Worm (Caenorhabditis elegans): Measurements from ENCODE around the gene Y41C4A.9.

Gene Y41C4A.9

ce11 chrIII:11742191-11742590 lies 23.7 kb upstream of the Y41C4A.9 start:
- TF ChIP-seq nhr-12 (tag; optimal IDR thresholded peaks at IDR 0.05) (no peak), lin-14 (GFP tag; optimal IDR thresholded peaks at IDR 0.05) (peak; percentile 38), blmp-1 (tag; optimal IDR thresholded peaks at IDR 0.05) (peak; percentile 89), nhr-85 (tag) (peak; percentile 54), snpc-4 (tag; optimal IDR thresholded peaks at IDR 0.05) (no peak)

- no peak for TF ChIP-seq skn-1 (tag; optimal IDR thresholded peaks at IDR 0.05)
- TF ChIP-seq blmp-1 (tag; optimal IDR thresholded peaks at IDR 0.05), result peak; percentile 13
- no peak for TF ChIP-seq mep-1 (tag; optimal IDR thresholded peaks at IDR 0.05)
- TF ChIP-seq irx-1 (tag; optimal IDR thresholded peaks at IDR 0.05), result no peak
- no peak for TF ChIP-seq ceh-82 (tag; optimal IDR thresholded peaks at IDR 0.05)
- peak; percentile 4 for TF ChIP-seq xbp-1 (tag; optimal IDR thresholded peaks at IDR 0.05)
- no peak for TF ChIP-seq hlh-4 (tag; optimal IDR thresholded peaks at IDR 0.05)
- TF ChIP-seq swsn-7 (tag; optimal IDR thresholded peaks at IDR 0.05), result no peak
- TF ChIP-seq snpc-4 (tag; optimal IDR thresholded peaks at IDR 0.05), result no peak
- TF ChIP-seq ets-5 (GFP tag; IDR thresholded peaks at IDR 0.05), result no peak
- TF ChIP-seq lsy-2 (tag; optimal IDR thresholded peaks at IDR 0.05), result no peak
- peak; percentile 43 for TF ChIP-seq lin-14 (GFP tag; optimal IDR thresholded peaks at IDR 0.05)
- no peak for TF ChIP-seq C34B4.2 (tag; optimal IDR thresholded peaks at IDR 0.05)
- no peak for TF ChIP-seq nhr-28 (tag; optimal IDR thresholded peaks at IDR 0.05)
These were observed 22.4 kb upstream of the Y41C4A.9 start for ce11 chrIII:11740868-11741267.

- peak in 2 of 6 experiments; percentile 6 to 65 for TF ChIP-seq elt-3 (tag; optimal IDR thresholded peaks at IDR 0.05)
- no peak for TF ChIP-seq tlp-1 (tag; optimal IDR thresholded peaks at IDR 0.05)
- no peak for TF ChIP-seq nhr-28 (tag; optimal IDR thresholded peaks at IDR 0.05)
- no peak for TF ChIP-seq sptf-1 (tag; optimal IDR thresholded peaks at IDR 0.05)
- TF ChIP-seq lin-39 (tag; optimal IDR thresholded peaks at IDR 0.05), result no peak
- TF ChIP-seq nhr-12 (tag; optimal IDR thresholded peaks at IDR 0.05), result no peak
- no peak for TF ChIP-seq ceh-8 (GFP tag; optimal IDR thresholded peaks at IDR 0.05)
- TF ChIP-seq ets-5 (GFP tag; IDR thresholded peaks at IDR 0.05), result no peak
- TF ChIP-seq nhr-90 (tag; optimal IDR thresholded peaks at IDR 0.05; ENCODE audit: poor library complexity), result peak; percentile 8
- TF ChIP-seq efl-3 (GFP tag; optimal IDR thresholded peaks at IDR 0.05), result no peak
- peak; percentile 29 to 44 (median 29) for TF ChIP-seq dpl-1 (GFP tag; optimal IDR thresholded peaks at IDR 0.05)
- no peak for TF ChIP-seq xbp-1 (tag; optimal IDR thresholded peaks at IDR 0.05)
- TF ChIP-seq lir-3 (tag; optimal IDR thresholded peaks at IDR 0.05; ENCODE audit: poor library complexity), result no peak
- no peak for TF ChIP-seq zip-4 (GFP tag; optimal IDR thresholded peaks at IDR 0.05)
- no peak for TF ChIP-seq C04F5.9 (tag; optimal IDR thresholded peaks at IDR 0.05)
- no peak for TF ChIP-seq lin-13 (GFP tag; optimal IDR thresholded peaks at IDR 0.05)
- no peak for TF ChIP-seq pqm-1 (tag; optimal IDR thresholded peaks at IDR 0.05)
- TF ChIP-seq skn-1 (tag; optimal IDR thresholded peaks at IDR 0.05), result peak; percentile 14
- no peak for TF ChIP-seq nhr-84 (tag; optimal IDR thresholded peaks at IDR 0.05)
- TF ChIP-seq unc-130 (tag; optimal IDR thresholded peaks at IDR 0.05), result peak; percentile 25
- peak; percentile 27 to 29 for TF ChIP-seq lin-35 (GFP tag; optimal IDR thresholded peaks at IDR 0.05)
- TF ChIP-seq ztf-4 (tag; optimal IDR thresholded peaks at IDR 0.05), result no peak
- no peak for TF ChIP-seq ceh-63 (GFP tag; optimal IDR thresholded peaks at IDR 0.05)
- TF ChIP-seq blmp-1 (tag; optimal IDR thresholded peaks at IDR 0.05), result peak; percentile 84
- no peak for TF ChIP-seq nhr-76 (tag; optimal IDR thresholded peaks at IDR 0.05)
- no peak for TF ChIP-seq hlh-4 (tag; optimal IDR thresholded peaks at IDR 0.05)
- TF ChIP-seq rnt-1 (tag; optimal IDR thresholded peaks at IDR 0.05), result peak; percentile 76
- TF ChIP-seq mdl-1 (tag; optimal IDR thresholded peaks at IDR 0.05), result peak in 1 of 2 experiments; percentile 11
- TF ChIP-seq lin-14 (GFP tag; optimal IDR thresholded peaks at IDR 0.05), result peak; percentile 87
- no peak for TF ChIP-seq fkh-10 (GFP tag; optimal IDR thresholded peaks at IDR 0.05)
- TF ChIP-seq fos-1 (tag; optimal IDR thresholded peaks at IDR 0.05), result no peak
- TF ChIP-seq pax-3 (tag; optimal IDR thresholded peaks at IDR 0.05), result no peak
- TF ChIP-seq F16B12.6 (tag; optimal IDR thresholded peaks at IDR 0.05), result no peak
- TF ChIP-seq efl-1 (optimal IDR thresholded peaks at IDR 0.05), result peak; percentile 43 to 48
- peak; percentile 31 to 33 for TF ChIP-seq efl-1 (GFP tag; optimal IDR thresholded peaks at IDR 0.05 in 1 of 2)
- peak; percentile 57 for TF ChIP-seq nhr-20 (tag; optimal IDR thresholded peaks at IDR 0.05)
- TF ChIP-seq isw-1 (GFP tag; IDR thresholded peaks at IDR 0.05), result peak; percentile 20; the same call in 1 of the 2 replicates
- no peak for TF ChIP-seq nhr-237 (tag; optimal IDR thresholded peaks at IDR 0.05)
- TF ChIP-seq nhr-47 (tag; optimal IDR thresholded peaks at IDR 0.05), result peak; percentile 38
- no peak for TF ChIP-seq fkh-8 (tag; optimal IDR thresholded peaks at IDR 0.05)
- peak; percentile 85 for TF ChIP-seq nhr-85 (tag)
- peak; percentile 50 for TF ChIP-seq tbx-2 (tag; optimal IDR thresholded peaks at IDR 0.05)
These were observed 20.0 kb upstream of the Y41C4A.9 start for ce11 chrIII:11738482-11738881.
